Worm (Caenorhabditis elegans): Measurements from ENCODE around the gene fbxa-174.

DNA sequence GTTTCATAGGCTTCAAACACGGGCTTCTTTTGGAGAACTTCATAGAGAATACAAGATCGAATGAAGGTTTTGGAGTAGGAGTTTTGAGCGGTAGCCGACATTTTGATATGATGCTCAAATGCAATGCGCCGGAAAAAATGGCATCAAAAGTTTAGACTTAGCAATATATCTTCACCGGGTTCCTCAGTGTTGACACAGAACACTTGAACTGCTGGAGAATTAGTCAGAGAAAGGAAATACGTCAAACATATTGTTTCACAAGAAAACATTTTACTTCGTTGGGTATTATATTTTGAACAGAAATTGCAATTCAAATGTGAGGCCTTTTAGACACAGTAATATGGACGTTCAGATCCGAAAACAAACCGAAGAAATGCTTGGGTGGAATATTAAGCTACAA, at the start of gene fbxa-174:
- TF ChIP-seq nhr-90 (tag; optimal IDR thresholded peaks at IDR 0.05; ENCODE audit: poor library complexity) (no peak), elt-3 (tag; optimal IDR thresholded peaks at IDR 0.05) (no peak), fos-1 (tag; optimal IDR thresholded peaks at IDR 0.05) (no peak), unc-130 (tag; optimal IDR thresholded peaks at IDR 0.05) (no peak), nhr-237 (tag; optimal IDR thresholded peaks at IDR 0.05) (no peak), tbx-2 (tag; optimal IDR thresholded peaks at IDR 0.05) (no peak), lin-39 (tag; optimal IDR thresholded peaks at IDR 0.05) (no peak), nhr-76 (tag; optimal IDR thresholded peaks at IDR 0.05) (no peak), ztf-11 (tag; optimal IDR thresholded peaks at IDR 0.05) (no peak), aly-2 (tag; optimal IDR thresholded peaks at IDR 0.05) (no peak), lin-13 (GFP tag; optimal IDR thresholded peaks at IDR 0.05) (no peak), egl-13 (tag; optimal IDR thresholded peaks at IDR 0.05) (no peak)
